Fruit fly (Drosophila melanogaster) whole organism, embryonic: ENCODE measurements around the gene Gr97a.
A peak's percentile ranks its signal among the peaks of the same experiment; 100 is the strongest.

Experiments used
- Blimp-1 ChIP-seq: fragments of 200-800 bp; sonication (Bioruptor generic); optimal IDR thresholded peaks from 3 replicates; lab custom pipeline; 2018; ENCODE audit warnings: missing biosample characterization, missing genetic modification characterization, mild to moderate bottlenecking, moderate library complexity, missing genetic modification reagents
- CG17328 ChIP-seq: fragments of 200-800 bp; sonication (Bioruptor generic); IDR thresholded peaks from 2 replicates; pipeline ENCODE4 v1.3.6; 2022; ENCODE audit warnings: missing biosample characterization, missing genetic modification characterization
- CG42726 ChIP-seq: fragments of 200-800 bp; sonication (Bioruptor generic); IDR thresholded peaks from 2 replicates; pipeline ENCODE4 v1.3.6; 2022; ENCODE audit warnings: missing biosample characterization, missing genetic modification characterization; ENCODE audit not compliant: partially characterized antibody
- CG7928 ChIP-seq: fragments of 200-800 bp; sonication (Bioruptor generic); optimal IDR thresholded peaks from 2 replicates; lab custom pipeline; 2017; ENCODE audit warnings: missing biosample characterization, mild to moderate bottlenecking, missing genetic modification characterization
- D ChIP-seq, 2 experiments: fragments of 200-800 bp in 1 of 2; fragments of >200 bp in 1 of 2; sonication (Bioruptor generic) in 1 of 2; optimal IDR thresholded peaks; 2 replicates in 1 of 2; 3 replicates in 1 of 2; lab custom pipeline; 2017; ENCODE audit warnings: mild to moderate bottlenecking in 1 of 2, missing biosample characterization in 1 of 2, missing genetic modification characterization in 1 of 2, missing genetic modification reagents in 1 of 2
- Meics ChIP-seq: fragments of 200-800 bp; sonication (Bioruptor generic); optimal IDR thresholded peaks from 2 replicates; lab custom pipeline; 2017; ENCODE audit warnings: missing biosample characterization, mild to moderate bottlenecking, missing genetic modification characterization
- az2 ChIP-seq: fragments of 200-800 bp; sonication (Bioruptor generic); optimal IDR thresholded peaks from 3 replicates; lab custom pipeline; 2016; ENCODE audit warnings: missing biosample characterization, missing genetic modification characterization
- gt ChIP-seq: fragments of 200-800 bp; sonication (Bioruptor generic); IDR thresholded peaks from 2 replicates; pipeline ENCODE4 v1.3.6; 2022; ENCODE audit warnings: missing biosample characterization, missing genetic modification characterization
- jing ChIP-seq: fragments of 200-800 bp; sonication (Bioruptor generic); optimal IDR thresholded peaks from 2 replicates; lab custom pipeline; 2018; ENCODE audit warnings: missing biosample characterization, mild to moderate bottlenecking, missing genetic modification characterization
- pan ChIP-seq, 4 experiments: fragments of >200 bp in 3 of 4; fragments of 200-800 bp in 1 of 4; sonication (Bioruptor generic) in 1 of 4; optimal IDR thresholded peaks in 3 of 4; IDR thresholded peaks in 1 of 4; 2 replicates each; pipeline versions ENCODE4 v1.3.6 to Lab custom; 2017 to 2022; ENCODE audit warnings: missing biosample characterization in 2 of 4, missing genetic modification characterization in 2 of 4, mixed read lengths in 1 of 4
- salm ChIP-seq: fragments of 200-800 bp; sonication (Bioruptor generic); optimal IDR thresholded peaks from 2 replicates; lab custom pipeline; 2018; ENCODE audit warnings: missing biosample characterization, mild to moderate bottlenecking, missing genetic modification characterization
- tgo ChIP-seq: fragments of 200-800 bp; sonication (Bioruptor generic); IDR thresholded peaks from 3 replicates; pipeline ENCODE4 v1.3.6; 2022; ENCODE audit warnings: missing biosample characterization, missing genetic modification characterization

DNA sequence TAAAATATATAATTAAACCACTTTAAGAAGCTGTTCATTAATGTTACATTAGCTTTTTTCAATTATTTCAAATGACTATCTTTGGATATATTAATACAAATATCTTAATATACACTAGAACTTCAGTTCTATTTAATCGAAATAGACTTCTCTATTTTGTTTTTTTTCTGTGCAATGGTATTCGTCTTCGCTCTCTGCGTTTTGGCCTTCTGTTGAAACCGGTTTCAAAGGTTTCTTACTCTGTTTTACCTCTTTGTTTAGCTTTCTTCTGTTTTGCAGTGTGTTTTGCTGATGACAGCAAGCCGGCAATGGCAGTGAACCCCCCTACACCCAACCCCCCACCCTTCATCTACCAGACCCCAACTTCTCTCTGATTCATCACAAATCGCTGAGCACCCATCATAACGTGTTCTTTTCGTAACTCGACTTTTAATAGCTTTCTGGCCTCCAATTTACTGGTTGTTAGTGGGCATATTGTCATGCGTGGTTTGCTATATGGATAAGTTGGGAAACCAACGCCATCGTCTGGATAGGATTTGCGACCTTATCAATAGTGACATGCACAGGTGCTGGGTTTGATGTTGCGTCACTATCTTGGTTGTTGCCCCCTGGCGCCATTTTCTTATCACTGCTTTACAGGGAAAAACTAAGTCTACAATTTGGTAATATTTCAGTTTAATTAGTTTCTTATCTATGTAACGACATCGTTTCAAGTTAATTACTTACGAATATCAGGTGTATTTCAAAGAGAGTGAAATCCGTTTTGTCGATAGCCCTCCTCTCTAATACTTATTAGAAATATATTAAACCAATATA is 2.7 kb upstream of the Gr97a start:
- TF ChIP-seq D (optimal IDR thresholded peaks at IDR 0.05; lab: Kevin White, UChicago) (no peak), D (GFP tag; optimal IDR thresholded peaks at IDR 0.05; lab: Kevin White, UChicago) (no peak), CG17328 (GFP tag; lab: Robert Waterston, UW) (0 out of 2 replicates have a peak, but pooled peaks have one; percentile 26), gt (GFP tag; lab: Robert Waterston, UW) (no peak), pan (optimal IDR thresholded peaks at IDR 0.05; lab: Kevin White, UChicago) (no peak), pan (GFP tag; optimal IDR thresholded peaks at IDR 0.05 in 1 of 2, IDR thresholded peaks at IDR 0.05 in 1 of 2) (peak in 1 of 2 experiments; percentile 40), Meics (GFP tag; lab: Kevin White, UChicago) (no peak), az2 (GFP tag; lab: Kevin White, UChicago) (peak; percentile 17), salm (tag; lab: Kevin White, UChicago) (no peak), CG42726 (GFP tag; lab: Robert Waterston, UW) (no peak), jing (GFP tag; lab: Kevin White, UChicago) (no peak), CG7928 (GFP tag; lab: Kevin White, UChicago) (no peak), tgo (GFP tag; lab: Robert Waterston, UW) (no peak; the same call in 2 of the 3 replicates), Blimp-1 (GFP tag; lab: Kevin White, UChicago) (peak; percentile 45)
